Fruit fly (Drosophila melanogaster): ENCODE results near the gene CG8209.

Gene CG8209

dm6 chr3L:8013001-8013864, 37.0 kb downstream of the CG8209 start:
- TF ChIP-seq pan (optimal IDR thresholded peaks at IDR 0.05) (peak; percentile 79), Dll (optimal IDR thresholded peaks at IDR 0.05) (no peak)

dm6 chr3L:8013865-8014216, 37.6 kb downstream of the CG8209 start:
- TF ChIP-seq EcR (GFP tag; optimal IDR thresholded peaks at IDR 0.05) (peak in 1 of 2 experiments; percentile 77), CG8478 (optimal IDR thresholded peaks at IDR 0.05) (no peak)

- TF ChIP-seq pan (optimal IDR thresholded peaks at IDR 0.05) (no peak), usp (GFP tag; optimal IDR thresholded peaks at IDR 0.05) (no peak), EcR (GFP tag; optimal IDR thresholded peaks at IDR 0.05) (no peak), CG8478 (optimal IDR thresholded peaks at IDR 0.05) (no peak), Dll (optimal IDR thresholded peaks at IDR 0.05) (no peak)
Measured at dm6 chr3L:8018665-8019070, 42.5 kb downstream of the CG8209 start.

dm6 chr3L:8024278-8025140, 48.3 kb downstream of the CG8209 start:
- TF ChIP-seq pan (optimal IDR thresholded peaks at IDR 0.05) = no peak
- TF ChIP-seq EcR (GFP tag; optimal IDR thresholded peaks at IDR 0.05) = peak; percentile 68 to 83

dm6 chr3L:8027212-8027611, 51.0 kb downstream of the CG8209 start:
- TF ChIP-seq pan (optimal IDR thresholded peaks at IDR 0.05) = no peak
- no peak for TF ChIP-seq CG8478 (optimal IDR thresholded peaks at IDR 0.05)
- TF ChIP-seq Dll (optimal IDR thresholded peaks at IDR 0.05) = peak; percentile 77
- no peak for TF ChIP-seq psq (optimal IDR thresholded peaks at IDR 0.05)

Measured in whole organism.